Worm (Caenorhabditis elegans) whole organism, L2 larva: ENCODE results near the gene copd-1.

Experiments used
- ceh-82 ChIP-seq: fragments of 150-350 bp; optimal IDR thresholded peaks from 2 replicates; lab custom pipeline; 2014; ENCODE audit warnings: missing biosample characterization, missing genetic modification characterization
- egl-27 ChIP-seq: sonication (generic microtip); optimal IDR thresholded peaks from 3 replicates; lab custom pipeline; 2017; ENCODE audit warnings: missing biosample characterization, missing genetic modification reagents, missing genetic modification characterization
- elt-1 ChIP-seq: fragments of 150-350 bp; optimal IDR thresholded peaks from 2 replicates; lab custom pipeline; 2014; ENCODE audit warnings: missing biosample characterization, missing genetic modification characterization
- elt-3 ChIP-seq: sonication (generic microtip); optimal IDR thresholded peaks from 2 replicates; lab custom pipeline; 2017; ENCODE audit warnings: missing biosample characterization, missing genetic modification characterization
- lin-11 ChIP-seq: fragments of 150-350 bp; sonication (generic microtip); optimal IDR thresholded peaks from 2 replicates; lab custom pipeline; 2014; ENCODE audit warnings: missing biosample characterization, missing genetic modification characterization, inconsistent platforms, mixed read lengths
- nhr-10 ChIP-seq: sonication (generic microtip); optimal IDR thresholded peaks from 2 replicates; lab custom pipeline; 2017; ENCODE audit warnings: missing biosample characterization, missing genetic modification characterization
- ztf-11 ChIP-seq: sonication (generic microtip); optimal IDR thresholded peaks from 2 replicates; lab custom pipeline; 2017; ENCODE audit warnings: missing biosample characterization, missing genetic modification characterization
- ztf-4 ChIP-seq: fragments of 150-350 bp; optimal IDR thresholded peaks from 2 replicates; lab custom pipeline; 2014; ENCODE audit warnings: missing biosample characterization, missing genetic modification characterization

DNA sequence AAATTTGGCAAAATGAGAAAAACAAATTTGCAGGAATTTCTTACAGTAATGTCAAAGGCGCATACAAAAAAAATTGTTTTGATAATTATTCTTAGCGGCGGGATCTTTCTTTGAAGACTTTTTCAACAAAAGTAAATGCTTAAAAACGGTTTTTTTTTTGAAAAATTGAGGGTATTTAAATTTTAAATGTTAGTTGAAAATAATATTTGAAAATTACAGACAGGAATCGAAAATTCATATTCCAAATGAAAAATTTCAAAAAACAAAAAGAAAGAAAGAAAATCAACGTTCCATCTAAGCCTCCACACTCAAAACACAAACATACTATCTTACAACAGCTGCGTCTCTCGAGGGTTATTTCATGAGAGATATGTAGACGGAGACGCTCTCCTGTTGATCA is 47.6 kb downstream of the copd-1 start:
- TF ChIP-seq elt-1 (tag; lab: Kevin White, UChicago) (no peak), ztf-11 (tag; lab: Kevin White, UChicago) (no peak), elt-3 (tag; lab: Kevin White, UChicago) (no peak), nhr-10 (tag; lab: Kevin White, UChicago) (no peak), lin-11 (no peak), ztf-4 (no peak), ceh-82 (tag; lab: Kevin White, UChicago) (no peak), egl-27 (tag; lab: Kevin White, UChicago) (no peak)
